Worm (Caenorhabditis elegans) whole organism, L3 larva: ENCODE data around the gene immt-1.

Experiments
- ZK546.5 ChIP-seq: sonication (generic microtip); optimal IDR thresholded peaks from 2 replicates; lab custom pipeline; 2017; ENCODE audit warnings: missing biosample characterization, missing genetic modification characterization
- aly-2 ChIP-seq: fragments of 150-350 bp; optimal IDR thresholded peaks from 2 replicates; lab custom pipeline; 2014; ENCODE audit warnings: missing biosample characterization, missing genetic modification characterization
- lin-15B ChIP-seq: fragments of 150-350 bp; optimal IDR thresholded peaks from 2 replicates; lab custom pipeline; 2014; ENCODE audit warnings: missing biosample characterization, missing genetic modification characterization
- nhr-12 ChIP-seq: fragments of 150-350 bp; optimal IDR thresholded peaks from 2 replicates; lab custom pipeline; 2014; ENCODE audit warnings: missing biosample characterization, missing genetic modification characterization
- nhr-25 ChIP-seq: sonication (generic microtip); optimal IDR thresholded peaks from 2 replicates; lab custom pipeline; 2017; ENCODE audit warnings: missing biosample characterization, missing genetic modification characterization
- nhr-28 ChIP-seq: fragments of 150-350 bp; optimal IDR thresholded peaks from 2 replicates; lab custom pipeline; 2014; ENCODE audit warnings: missing biosample characterization, missing genetic modification characterization
- snpc-4 ChIP-seq: fragments of 150-350 bp; optimal IDR thresholded peaks from 2 replicates; lab custom pipeline; 2014; ENCODE audit warnings: missing biosample characterization, missing genetic modification characterization
- unc-39 ChIP-seq: sonication (generic microtip); optimal IDR thresholded peaks from 4 replicates; lab custom pipeline; 2017; ENCODE audit warnings: missing biosample characterization, missing genetic modification characterization

ce11 chrX:2687174-2687573 lies at the start of gene immt-1:
- no peak for TF ChIP-seq ZK546.5
- TF ChIP-seq nhr-25 (tag; lab: Kevin White, UChicago) = peak; percentile 85
- TF ChIP-seq lin-15B (tag; lab: Kevin White, UChicago) = peak; percentile 72
- TF ChIP-seq aly-2 (tag; lab: Kevin White, UChicago) = no peak
- TF ChIP-seq nhr-12 (tag; lab: Kevin White, UChicago) = no peak
- peak; percentile 85 for TF ChIP-seq snpc-4 (tag; lab: Kevin White, UChicago)
- TF ChIP-seq unc-39 (tag; lab: Kevin White, UChicago) = no peak
- TF ChIP-seq nhr-28 = no peak
